Worm (Caenorhabditis elegans) whole organism, L4 larva: Measurements from ENCODE around the gene C05E4.12.

Experiments used
- D1046.2 ChIP-seq: fragments of 200-800 bp; sonication (Bioruptor generic); IDR thresholded peaks from 2 replicates; pipeline ENCODE4 v1.3.6; 2022; ENCODE audit warnings: missing genetic modification characterization, missing compliant biosample characterization
- F49E8.2 ChIP-seq: sonication (generic microtip); optimal IDR thresholded peaks from 2 replicates; lab custom pipeline; 2016; ENCODE audit warnings: missing compliant biosample characterization, mild to moderate bottlenecking, missing genetic modification characterization, borderline replicate concordance
- T20F7.1 ChIP-seq: fragments of 200-800 bp; sonication (Bioruptor generic); optimal IDR thresholded peaks from 2 replicates; lab custom pipeline; 2018; ENCODE audit warnings: mild to moderate bottlenecking, missing genetic modification characterization, missing compliant biosample characterization
- T26A8.4 ChIP-seq: fragments of 200-800 bp; sonication (Bioruptor generic); IDR thresholded peaks from 2 replicates; pipeline ENCODE4 v1.3.6; 2022; ENCODE audit warnings: missing genetic modification characterization, missing compliant biosample characterization
- Y105C5A.15 ChIP-seq: fragments of 200-800 bp; sonication (Bioruptor generic); IDR thresholded peaks from 2 replicates; pipeline ENCODE4 v1.3.6; 2022; ENCODE audit warnings: missing genetic modification characterization, missing compliant biosample characterization
- Y75B8A.6 ChIP-seq: fragments of 200-800 bp; sonication (Bioruptor generic); IDR thresholded peaks from 2 replicates; pipeline ENCODE4 v1.3.6; 2022; ENCODE audit warnings: missing genetic modification reagents, missing genetic modification characterization, missing compliant biosample characterization
- aha-1 ChIP-seq: fragments of 150-350 bp; peaks from one replicate; lab custom pipeline; 2014; ENCODE audit warnings: missing biosample characterization, missing genetic modification characterization
- ama-1 ChIP-seq: fragments of 150-350 bp; optimal IDR thresholded peaks from 2 replicates; lab custom pipeline; 2014; ENCODE audit warnings: inconsistent platforms, mixed read lengths
- arid-1 ChIP-seq: fragments of 200-800 bp; sonication (Bioruptor generic); conservative IDR thresholded peaks from 2 replicates; pipeline ENCODE4 v1.3.6; 2022; ENCODE audit warnings: missing genetic modification reagents, missing genetic modification characterization, missing compliant biosample characterization
- attf-4 ChIP-seq: sonication (generic microtip); optimal IDR thresholded peaks from 3 replicates; lab custom pipeline; 2017; ENCODE audit warnings: missing biosample characterization, missing genetic modification characterization
- ceh-32 ChIP-seq: sonication (generic microtip); optimal IDR thresholded peaks from 2 replicates; lab custom pipeline; 2016; ENCODE audit warnings: mild to moderate bottlenecking, missing genetic modification characterization, missing compliant biosample characterization; ENCODE audit not compliant: poor library complexity
- ceh-44 ChIP-seq: fragments of 200-800 bp; sonication (Bioruptor generic); IDR thresholded peaks from 2 replicates; pipeline ENCODE4 v1.3.6; 2022; ENCODE audit warnings: missing genetic modification reagents, missing genetic modification characterization, missing compliant biosample characterization
- ceh-82 ChIP-seq: sonication (generic microtip); optimal IDR thresholded peaks from 2 replicates; lab custom pipeline; 2017; ENCODE audit warnings: missing biosample characterization, missing genetic modification characterization
- dmd-9 ChIP-seq: fragments of 200-800 bp; sonication (Bioruptor generic); IDR thresholded peaks from 2 replicates; pipeline ENCODE4 v1.3.6; 2022; ENCODE audit warnings: missing genetic modification reagents, missing genetic modification characterization, missing compliant biosample characterization
- dpl-1 ChIP-seq: fragments of 150-350 bp; optimal IDR thresholded peaks from 2 replicates; lab custom pipeline; 2014; ENCODE audit warnings: missing biosample characterization, missing genetic modification reagents, missing genetic modification characterization
- dve-1 ChIP-seq: sonication (generic microtip); optimal IDR thresholded peaks from 2 replicates; lab custom pipeline; 2017; ENCODE audit warnings: antibody characterized with exemption, mild to moderate bottlenecking, missing genetic modification characterization, missing compliant biosample characterization; ENCODE audit not compliant: insufficient read depth
- hlh-11 ChIP-seq: fragments of 200-800 bp; sonication (Bioruptor generic); optimal IDR thresholded peaks from 2 replicates; lab custom pipeline; 2018; ENCODE audit warnings: mild to moderate bottlenecking, missing genetic modification characterization, missing compliant biosample characterization
- hmg-1.1 ChIP-seq: fragments of 200-800 bp; sonication (Bioruptor generic); IDR thresholded peaks from 2 replicates; pipeline ENCODE4 v1.3.6; 2022; ENCODE audit warnings: missing genetic modification reagents, missing genetic modification characterization, missing compliant biosample characterization
- jun-1 ChIP-seq: fragments of 150-350 bp; optimal IDR thresholded peaks from 2 replicates; lab custom pipeline; 2014; ENCODE audit warnings: missing biosample characterization, missing genetic modification reagents, missing genetic modification characterization
- lim-7 ChIP-seq: fragments of 200-800 bp; sonication (Bioruptor generic); IDR thresholded peaks from 2 replicates; pipeline ENCODE4 v1.3.6; 2022; ENCODE audit warnings: missing genetic modification characterization, missing compliant biosample characterization
- lin-1 ChIP-seq: fragments of 200-800 bp; sonication (Bioruptor generic); IDR thresholded peaks from 2 replicates; pipeline ENCODE4 v1.3.6; 2022; ENCODE audit warnings: missing genetic modification reagents, missing genetic modification characterization, missing compliant biosample characterization
- lin-13 ChIP-seq: fragments of 150-350 bp; optimal IDR thresholded peaks from 2 replicates; lab custom pipeline; 2014; ENCODE audit warnings: missing biosample characterization, missing genetic modification reagents, missing genetic modification characterization
- lsy-2 ChIP-seq, 2 experiments: fragments of 150-350 bp in 1 of 2; sonication (generic microtip) in 1 of 2; optimal IDR thresholded peaks; 2 replicates each; lab custom pipeline; 2014 to 2017; ENCODE audit warnings: missing biosample characterization in 2 of 2, missing genetic modification characterization in 2 of 2
- madf-5 ChIP-seq, 2 experiments: fragments of 200-800 bp; sonication (Bioruptor generic); IDR thresholded peaks; 2 replicates each; pipeline ENCODE4 v1.3.6; 2022; ENCODE audit warnings: missing compliant biosample characterization in 2 of 2, missing genetic modification characterization in 2 of 2
- madf-9 ChIP-seq: fragments of 200-800 bp; sonication (Bioruptor generic); conservative IDR thresholded peaks from 2 replicates; pipeline ENCODE4 v1.3.6; 2022; ENCODE audit warnings: missing genetic modification reagents, missing genetic modification characterization, missing compliant biosample characterization
- mdl-1 ChIP-seq, 2 experiments: fragments of 150-350 bp in 1 of 2; sonication (generic microtip) in 1 of 2; optimal IDR thresholded peaks; 2 replicates each; lab custom pipeline; 2014 to 2017; ENCODE audit warnings: missing biosample characterization in 2 of 2, missing genetic modification characterization in 2 of 2
- mes-2 ChIP-seq: sonication (generic microtip); optimal IDR thresholded peaks from 2 replicates; lab custom pipeline; 2016; ENCODE audit warnings: missing genotype, mild to moderate bottlenecking, missing genetic modification characterization, missing compliant biosample characterization; ENCODE audit not compliant: poor library complexity, severe bottlenecking
- mxl-3 ChIP-seq: fragments of 200-800 bp; sonication (Bioruptor generic); optimal IDR thresholded peaks from 2 replicates; lab custom pipeline; 2018; ENCODE audit warnings: mild to moderate bottlenecking, missing genetic modification characterization, missing compliant biosample characterization
- nhr-102 ChIP-seq: sonication (generic microtip); optimal IDR thresholded peaks from 2 replicates; lab custom pipeline; 2016; ENCODE audit warnings: mild to moderate bottlenecking, missing genetic modification characterization, moderate library complexity, missing compliant biosample characterization
- nhr-237 ChIP-seq: sonication (generic microtip); optimal IDR thresholded peaks from 2 replicates; lab custom pipeline; 2017; ENCODE audit warnings: missing biosample characterization, missing genetic modification characterization
- nhr-41 ChIP-seq: fragments of 200-800 bp; sonication (Bioruptor generic); IDR thresholded peaks from 2 replicates; pipeline ENCODE4 v1.3.6; 2022; ENCODE audit warnings: missing genetic modification reagents, missing genetic modification characterization, missing compliant biosample characterization
- nhr-42 ChIP-seq: fragments of 200-800 bp; sonication (Bioruptor generic); IDR thresholded peaks from 2 replicates; pipeline ENCODE4 v1.3.6; 2022; ENCODE audit warnings: missing genetic modification characterization, missing compliant biosample characterization
- nhr-76 ChIP-seq: fragments of 150-350 bp; optimal IDR thresholded peaks from 2 replicates; lab custom pipeline; 2014; ENCODE audit warnings: missing biosample characterization, missing genetic modification characterization
- nhr-77 ChIP-seq: fragments of 150-350 bp; optimal IDR thresholded peaks from 2 replicates; lab custom pipeline; 2014; ENCODE audit warnings: missing biosample characterization, missing genetic modification characterization
- pha-4 ChIP-seq, 2 experiments: fragments of 150-350 bp in 1 of 2; fragments of 200-800 bp in 1 of 2; sonication (Bioruptor generic) in 1 of 2; IDR thresholded peaks in 1 of 2; optimal IDR thresholded peaks in 1 of 2; 2 replicates each; pipeline versions ENCODE4 v1.3.6 to Lab custom; 2014 to 2022; ENCODE audit warnings: missing genetic modification characterization in 2 of 2, missing genetic modification reagents in 2 of 2, missing biosample characterization in 1 of 2, missing compliant biosample characterization in 1 of 2
- php-3 ChIP-seq: fragments of 200-800 bp; sonication (Bioruptor generic); IDR thresholded peaks from 2 replicates; pipeline ENCODE4 v1.3.6; 2022; ENCODE audit warnings: missing genetic modification reagents, missing genetic modification characterization, missing compliant biosample characterization
- set-16 ChIP-seq: fragments of 200-800 bp; sonication (Bioruptor generic); IDR thresholded peaks from 2 replicates; pipeline ENCODE4 v1.3.6; 2022; ENCODE audit warnings: missing genetic modification reagents, missing genetic modification characterization, missing compliant biosample characterization
- snpc-1.2 ChIP-seq: fragments of 200-800 bp; sonication (Bioruptor generic); IDR thresholded peaks from 2 replicates; pipeline ENCODE4 v1.3.6; 2022; ENCODE audit warnings: missing genetic modification reagents, missing genetic modification characterization, missing compliant biosample characterization
- spr-3 ChIP-seq: fragments of 200-800 bp; sonication (Bioruptor generic); optimal IDR thresholded peaks from 2 replicates; lab custom pipeline; 2018; ENCODE audit warnings: mild to moderate bottlenecking, missing genetic modification characterization, missing compliant biosample characterization
- tag-97 ChIP-seq: fragments of 200-800 bp; sonication (Bioruptor generic); IDR thresholded peaks from 2 replicates; pipeline ENCODE4 v1.3.6; 2022; ENCODE audit warnings: missing genetic modification characterization, missing compliant biosample characterization
- tra-1 ChIP-seq: fragments of 200-800 bp; sonication (Bioruptor generic); IDR thresholded peaks from 2 replicates; pipeline ENCODE4 v1.3.6; 2022; ENCODE audit warnings: missing genetic modification reagents, missing genetic modification characterization, missing compliant biosample characterization
- unc-130 ChIP-seq: sonication (generic microtip); optimal IDR thresholded peaks from 2 replicates; lab custom pipeline; 2016; ENCODE audit warnings: missing genetic modification reagents, missing genetic modification characterization, missing compliant biosample characterization
- unc-62 ChIP-seq, 3 experiments: fragments of 150-350 bp in 1 of 3; sonication (generic microtip); optimal IDR thresholded peaks in 2 of 3; peaks in 1 of 3; 1 replicate in 1 of 3; 2 replicates in 2 of 3; lab custom pipeline; 2014 to 2017; ENCODE audit warnings: missing biosample characterization in 3 of 3, missing genetic modification characterization in 3 of 3, missing genetic modification reagents in 3 of 3, missing genotype in 1 of 3
- zfp-3 ChIP-seq: fragments of 200-800 bp; sonication (Bioruptor generic); conservative IDR thresholded peaks from 2 replicates; pipeline ENCODE4 v1.3.6; 2022; ENCODE audit warnings: missing genetic modification reagents, missing genetic modification characterization, missing compliant biosample characterization
- zip-11 ChIP-seq: fragments of 200-800 bp; sonication (Bioruptor generic); IDR thresholded peaks from 2 replicates; pipeline ENCODE4 v1.3.6; 2022; ENCODE audit warnings: missing genetic modification characterization, missing compliant biosample characterization
- zip-2 ChIP-seq: fragments of 150-350 bp; optimal IDR thresholded peaks from 2 replicates; lab custom pipeline; 2014; ENCODE audit warnings: missing biosample characterization, missing genetic modification characterization

Gene C05E4.12

ce11 chrV:724470-724890 lies 37.3 kb downstream of the C05E4.12 start:
- peak; percentile 92 for TF ChIP-seq aha-1 (tag; lab: Kevin White, UChicago)
- no peak for TF ChIP-seq ceh-44 (GFP tag; lab: Robert Waterston, UW)
- 0 out of 2 replicates have a peak, but pooled peaks have one; percentile 31 for TF ChIP-seq dmd-9
- TF ChIP-seq set-16 (GFP tag; lab: Robert Waterston, UW), result peak; percentile 87
- TF ChIP-seq madf-5 (GFP tag; IDR thresholded peaks at IDR 0.05; lab: Robert Waterston, UW), result no peak
- no peak for TF ChIP-seq pha-4 (GFP tag; IDR thresholded peaks at IDR 0.05; lab: Robert Waterston, UW)
- TF ChIP-seq pha-4 (tag; optimal IDR thresholded peaks at IDR 0.05; lab: Kevin White, UChicago), result no peak
- TF ChIP-seq lsy-2 (tag; optimal IDR thresholded peaks at IDR 0.05; lab: Kevin White, UChicago), result peak in 1 of 2 experiments; percentile 11
- TF ChIP-seq unc-130 (GFP tag; lab: Kevin White, UChicago), result no peak
- 0 out of 2 replicates have a peak, but pooled peaks have one; percentile 26 for TF ChIP-seq lim-7 (GFP tag; lab: Robert Waterston, UW)

DNA sequence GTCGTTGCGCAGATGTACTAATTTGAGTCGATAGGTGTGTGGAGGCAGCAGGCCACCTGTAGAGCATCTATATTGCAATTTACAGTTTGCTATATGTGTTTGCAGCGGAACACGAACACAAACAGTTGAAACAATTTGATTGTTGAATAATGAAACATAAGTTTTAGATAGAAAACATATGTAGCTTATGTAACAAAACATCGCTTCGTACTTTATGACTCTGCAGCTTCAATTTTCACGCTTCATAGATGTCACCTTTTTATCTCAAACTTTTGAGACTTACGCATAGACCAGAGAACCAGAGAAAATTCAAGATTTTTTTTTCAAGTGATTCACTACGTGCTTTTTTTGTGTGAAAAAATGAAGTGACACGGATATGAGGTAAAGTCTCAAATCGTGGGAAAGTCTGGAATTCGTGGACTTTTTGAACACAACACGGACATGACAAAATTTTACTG lies 37.9 kb downstream of the C05E4.12 start, which contains the start of gene fbxb-72:
Gene fbxb-72 (minus strand): TSS at position 58 of the 458 bp plus-strand sequence.
- TF ChIP-seq nhr-42 (GFP tag; lab: Robert Waterston, UW) (peak; percentile 89), hlh-11 (tag; lab: Kevin White, UChicago) (peak; percentile 63), Y75B8A.6 (peak; percentile 69; the same call in 1 of the 2 replicates), T20F7.1 (peak; percentile 70), Y105C5A.15 (GFP tag; lab: Robert Waterston, UW) (peak; percentile 8; the same call in 1 of the 2 replicates), D1046.2 (GFP tag; lab: Robert Waterston, UW) (no peak), arid-1 (peak; percentile 82), lin-1 (GFP tag; lab: Robert Waterston, UW) (no peak; the same call in 1 of the 2 replicates), snpc-1.2 (GFP tag; lab: Robert Waterston, UW) (peak; percentile 58; the same call in 1 of the 2 replicates), lin-13 (GFP tag; lab: Kevin White, UChicago) (peak; percentile 14), lim-7 (GFP tag; lab: Robert Waterston, UW) (0 out of 2 replicates have a peak, but pooled peaks have one; percentile 19), dve-1 (tag; lab: Kevin White, UChicago) (peak; percentile 90), hmg-1.1 (no peak; the same call in 1 of the 2 replicates), ama-1 (lab: Kevin White, UChicago) (peak; percentile 99), nhr-77 (tag; lab: Kevin White, UChicago) (peak; percentile 93), tra-1 (GFP tag; lab: Robert Waterston, UW) (no peak; the same call in 1 of the 2 replicates), zip-11 (GFP tag; lab: Robert Waterston, UW) (no peak), mes-2 (tag; lab: Kevin White, UChicago) (peak; percentile 86), zip-2 (tag; lab: Kevin White, UChicago) (peak; percentile 83), pha-4 (GFP tag; IDR thresholded peaks at IDR 0.05; lab: Robert Waterston, UW) (peak; percentile 67; the same call in 1 of the 2 replicates), pha-4 (tag; optimal IDR thresholded peaks at IDR 0.05; lab: Kevin White, UChicago) (no peak), nhr-76 (tag; lab: Kevin White, UChicago) (no peak), mdl-1 (tag; optimal IDR thresholded peaks at IDR 0.05; lab: Kevin White, UChicago) (no peak), zfp-3 (GFP tag; lab: Robert Waterston, UW) (peak; percentile 97), ceh-44 (GFP tag; lab: Robert Waterston, UW) (no peak), spr-3 (GFP tag; lab: Kevin White, UChicago) (peak; percentile 22), nhr-41 (0 out of 2 replicates have a peak, but pooled peaks have one; percentile 7), dpl-1 (GFP tag; lab: Kevin White, UChicago) (peak; percentile 31), jun-1 (tag; lab: Kevin White, UChicago) (no peak), mxl-3 (peak; percentile 42), F49E8.2 (no peak), madf-5 (GFP tag; IDR thresholded peaks at IDR 0.05; lab: Robert Waterston, UW) (no peak), madf-9 (GFP tag; lab: Robert Waterston, UW) (no peak), ceh-32 (tag; lab: Kevin White, UChicago) (no peak), tag-97 (GFP tag; lab: Robert Waterston, UW) (no peak), php-3 (peak; percentile 76; the same call in 1 of the 2 replicates), unc-62 (GFP tag; optimal IDR thresholded peaks at IDR 0.05 in 1 of 2; lab: Kevin White, UChicago) (peak in 1 of 2 experiments; percentile 80), unc-62 (tag; optimal IDR thresholded peaks at IDR 0.05; lab: Kevin White, UChicago) (no peak), aha-1 (tag; lab: Kevin White, UChicago) (peak; percentile 95), T26A8.4 (peak; percentile 96), nhr-237 (tag; lab: Kevin White, UChicago) (no peak), attf-4 (no peak), ceh-82 (tag; lab: Kevin White, UChicago) (no peak), nhr-102 (tag; lab: Kevin White, UChicago) (peak; percentile 95)
